Worm (Caenorhabditis elegans): ENCODE data around the gene ras-2.
A peak's percentile ranks its signal among the peaks of the same experiment; 100 is the strongest.

ras-2 gene

DNA sequence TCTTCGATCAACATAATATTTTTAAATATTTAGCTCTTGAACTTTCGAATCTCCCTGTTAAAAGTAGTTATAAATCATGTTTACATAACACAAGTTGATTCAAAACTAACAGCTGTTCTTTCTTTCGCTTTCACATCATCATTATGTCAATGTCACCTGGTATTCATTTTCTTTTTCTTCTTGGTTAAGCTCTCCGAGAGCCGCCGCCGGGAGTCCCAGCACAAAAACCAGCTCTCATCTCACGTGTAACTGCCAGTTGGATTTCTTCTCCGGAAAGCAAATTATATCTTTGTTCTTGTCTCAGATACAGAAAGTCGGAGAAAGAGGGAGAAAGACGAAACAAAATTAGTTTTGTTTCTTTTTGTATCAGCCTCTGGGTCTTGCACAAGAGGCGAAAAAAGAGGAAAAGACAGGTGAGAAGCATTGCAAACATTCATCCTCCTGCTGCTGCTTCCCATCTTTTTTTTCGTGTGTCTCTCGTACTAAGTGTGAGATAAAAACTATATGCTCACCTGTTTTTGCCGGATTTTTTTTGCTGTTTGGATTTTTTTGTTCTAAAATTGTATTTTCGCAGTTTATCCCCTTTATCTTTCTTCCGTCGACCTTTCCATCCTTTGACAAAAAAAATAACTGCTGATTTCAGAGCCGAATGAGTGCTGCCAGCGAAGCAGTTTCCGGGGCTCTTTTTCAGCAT is 8.4 kb downstream of the ras-2 start, which contains the start of gene F17C8.3:
F17C8.3 (plus strand) TSS at position 644 of the 694 bp plus-strand sequence.
- TF ChIP-seq lsy-2 (tag; optimal IDR thresholded peaks at IDR 0.05), result peak in 1 of 2 experiments; percentile 29
- TF ChIP-seq egl-43 (GFP tag; IDR thresholded peaks at IDR 0.05), result no peak
- TF ChIP-seq aly-2 (tag; optimal IDR thresholded peaks at IDR 0.05), result no peak
- TF ChIP-seq snpc-4 (tag; optimal IDR thresholded peaks at IDR 0.05), result no peak
- TF ChIP-seq nhr-11 (tag; optimal IDR thresholded peaks at IDR 0.05), result peak; percentile 45
- peak; percentile 69 for TF ChIP-seq hlh-11 (tag; optimal IDR thresholded peaks at IDR 0.05)
- TF ChIP-seq unc-62 (GFP tag; optimal IDR thresholded peaks at IDR 0.05 in 1 of 2), result peak in 1 of 2 experiments; percentile 93
- no peak for TF ChIP-seq unc-62 (tag; optimal IDR thresholded peaks at IDR 0.05)
- TF ChIP-seq daf-16 (GFP tag; optimal IDR thresholded peaks at IDR 0.05), result peak in 1 of 2 experiments; percentile 87
- TF ChIP-seq daf-16 (tag; optimal IDR thresholded peaks at IDR 0.05), result no peak
- TF ChIP-seq attf-4 (tag; optimal IDR thresholded peaks at IDR 0.05), result no peak
- 0 out of 2 replicates have a peak, but pooled peaks have one; percentile 63 for TF ChIP-seq tra-1 (GFP tag; IDR thresholded peaks at IDR 0.05)
- TF ChIP-seq vab-7 (GFP tag; IDR thresholded peaks at IDR 0.05), result no peak
- TF ChIP-seq lir-3 (tag; optimal IDR thresholded peaks at IDR 0.05), result no peak

DNA sequence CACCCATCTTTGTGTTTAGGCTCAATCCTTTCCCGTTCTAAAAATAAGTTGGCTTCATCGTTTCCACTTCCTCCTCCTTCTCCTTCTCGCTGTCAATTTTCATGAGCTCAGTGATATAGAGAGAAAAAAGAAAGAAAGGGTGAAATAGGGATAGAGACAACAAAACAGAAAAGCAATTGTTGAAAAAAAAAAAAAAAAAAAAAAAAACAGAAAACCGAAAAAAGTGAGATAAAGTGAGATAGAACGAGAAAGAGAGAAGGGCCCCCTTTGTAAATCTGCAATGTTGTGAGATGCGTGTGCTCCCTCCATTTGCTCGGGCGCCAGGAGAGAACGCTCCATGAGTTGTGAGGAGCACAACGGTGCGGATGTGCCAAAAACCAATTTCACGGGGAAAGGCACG is 16.0 kb downstream of the ras-2 start:
- TF ChIP-seq hlh-11 (tag; optimal IDR thresholded peaks at IDR 0.05), result no peak
- no peak for TF ChIP-seq dmd-9 (GFP tag; IDR thresholded peaks at IDR 0.05)
- no peak for TF ChIP-seq ztf-11 (tag; optimal IDR thresholded peaks at IDR 0.05)
- no peak for TF ChIP-seq attf-4 (tag; optimal IDR thresholded peaks at IDR 0.05)
- TF ChIP-seq pqm-1 (tag; optimal IDR thresholded peaks at IDR 0.05), result no peak
- no peak for TF ChIP-seq ama-1 (optimal IDR thresholded peaks at IDR 0.05)
- no peak for TF ChIP-seq hif-1 (tag; optimal IDR thresholded peaks at IDR 0.05)
- no peak for TF ChIP-seq mdt-29 (GFP tag; IDR thresholded peaks at IDR 0.05)
- no peak for TF ChIP-seq ceh-28 (tag; optimal IDR thresholded peaks at IDR 0.05)
- TF ChIP-seq fkh-10 (GFP tag; optimal IDR thresholded peaks at IDR 0.05), result peak; percentile 45
- TF ChIP-seq spr-1 (tag; optimal IDR thresholded peaks at IDR 0.05), result no peak
- peak; percentile 42 for TF ChIP-seq mep-1 (tag; optimal IDR thresholded peaks at IDR 0.05)
- TF ChIP-seq aha-1 (tag), result peak; percentile 50
- TF ChIP-seq Y75B8A.6 (GFP tag; IDR thresholded peaks at IDR 0.05), result no peak
- no peak for TF ChIP-seq egl-27 (tag; optimal IDR thresholded peaks at IDR 0.05)
- TF ChIP-seq tag-97 (GFP tag; IDR thresholded peaks at IDR 0.05), result no peak
- peak; percentile 4 for TF ChIP-seq nhr-11 (tag; optimal IDR thresholded peaks at IDR 0.05)
- no peak for TF ChIP-seq gei-8 (GFP tag; optimal IDR thresholded peaks at IDR 0.05)
- peak; percentile 21 for TF ChIP-seq rbr-2 (tag; optimal IDR thresholded peaks at IDR 0.05)
- no peak for TF ChIP-seq dve-1 (tag; optimal IDR thresholded peaks at IDR 0.05; ENCODE audit: insufficient read depth)
- TF ChIP-seq unc-62 (GFP tag; optimal IDR thresholded peaks at IDR 0.05 in 1 of 2), result peak in 1 of 2 experiments; percentile 70
- TF ChIP-seq unc-62 (tag; optimal IDR thresholded peaks at IDR 0.05), result no peak
- TF ChIP-seq lim-7 (GFP tag; IDR thresholded peaks at IDR 0.05), result no peak
- TF ChIP-seq fos-1 (tag; optimal IDR thresholded peaks at IDR 0.05), result no peak
- TF ChIP-seq unc-39 (tag; optimal IDR thresholded peaks at IDR 0.05), result no peak
- peak in 1 of 2 experiments; percentile 34 for TF ChIP-seq lsy-2 (tag; optimal IDR thresholded peaks at IDR 0.05)
- TF ChIP-seq hmg-1.1 (GFP tag; IDR thresholded peaks at IDR 0.05), result 0 out of 2 replicates have a peak, but pooled peaks have one; percentile 16
- TF ChIP-seq madf-9 (GFP tag; conservative IDR thresholded peaks at IDR 0.05), result no peak
- no peak for TF ChIP-seq zag-1 (tag; optimal IDR thresholded peaks at IDR 0.05)
- no peak for TF ChIP-seq dpl-1 (GFP tag; optimal IDR thresholded peaks at IDR 0.05)
- TF ChIP-seq mdl-1 (tag; optimal IDR thresholded peaks at IDR 0.05), result no peak
- TF ChIP-seq daf-19 (GFP tag; conservative IDR thresholded peaks at IDR 0.05), result no peak
- TF ChIP-seq R02D3.7 (tag; optimal IDR thresholded peaks at IDR 0.05), result no peak
- TF ChIP-seq nhr-41 (GFP tag; IDR thresholded peaks at IDR 0.05), result no peak
- TF ChIP-seq nhr-25 (tag; optimal IDR thresholded peaks at IDR 0.05; ENCODE audit: borderline replicate concordance, insufficient read depth), result no peak
- TF ChIP-seq nhr-76 (tag; optimal IDR thresholded peaks at IDR 0.05), result no peak
- TF ChIP-seq cey-2 (tag; optimal IDR thresholded peaks at IDR 0.05; ENCODE audit: borderline replicate concordance, insufficient read depth), result no peak
- peak; percentile 52; the same call in 1 of the 2 replicates for TF ChIP-seq ceh-20 (GFP tag; IDR thresholded peaks at IDR 0.05)
- TF ChIP-seq nhr-102 (tag; optimal IDR thresholded peaks at IDR 0.05), result no peak
- TF ChIP-seq F49E8.2 (tag; optimal IDR thresholded peaks at IDR 0.05; ENCODE audit: borderline replicate concordance), result no peak
- no peak for TF ChIP-seq daf-16 (GFP tag; optimal IDR thresholded peaks at IDR 0.05)
- no peak for TF ChIP-seq daf-16 (tag; optimal IDR thresholded peaks at IDR 0.05)

Data from whole organism, L4 larva.